Worm (Caenorhabditis elegans): ENCODE data around the gene Y49F6B.9.

Y49F6B.9 gene

ce11 chrII:3520988-3521850 lies 22.0 kb upstream of the Y49F6B.9 start, which contains the start of gene W09G10.9 (continued):
- TF ChIP-seq Y53F4B.3 (GFP tag; IDR thresholded peaks at IDR 0.05): peak; percentile 44; the same call in 1 of the 2 replicates
- TF ChIP-seq zim-3 (tag; optimal IDR thresholded peaks at IDR 0.05): no peak
- TF ChIP-seq K11D2.4 (GFP tag; IDR thresholded peaks at IDR 0.05): peak; percentile 84
- no peak for TF ChIP-seq T26A5.8 (tag; optimal IDR thresholded peaks at IDR 0.05)
- TF ChIP-seq egl-44 (GFP tag; IDR thresholded peaks at IDR 0.05): peak; percentile 81
- TF ChIP-seq nhr-27 (tag; optimal IDR thresholded peaks at IDR 0.05): no peak
- no peak for TF ChIP-seq Y53G8AR.9 (GFP tag; conservative IDR thresholded peaks at IDR 0.05)
- peak; percentile 12 for TF ChIP-seq nhr-80 (tag; optimal IDR thresholded peaks at IDR 0.05)
- TF ChIP-seq nfya-2 (GFP tag; IDR thresholded peaks at IDR 0.05): no peak
- peak; percentile 54 for TF ChIP-seq K12H6.12 (tag; optimal IDR thresholded peaks at IDR 0.05)
- TF ChIP-seq attf-3 (GFP tag; conservative IDR thresholded peaks at IDR 0.05): peak; percentile 72
- TF ChIP-seq B0019.2 (GFP tag; conservative IDR thresholded peaks at IDR 0.05): peak; percentile 70; the same call in 1 of the 2 replicates
- TF ChIP-seq tbx-9 (tag; optimal IDR thresholded peaks at IDR 0.05; ENCODE audit: borderline replicate concordance): no peak
- peak; percentile 18 for TF ChIP-seq B0035.1 (tag; optimal IDR thresholded peaks at IDR 0.05)
- TF ChIP-seq let-526 (GFP tag; IDR thresholded peaks at IDR 0.05): peak; percentile 58; the same call in 1 of the 2 replicates
- no peak for TF ChIP-seq him-1 (tag; optimal IDR thresholded peaks at IDR 0.05)
- no peak for TF ChIP-seq bed-2 (GFP tag; IDR thresholded peaks at IDR 0.05)
- TF ChIP-seq ceh-79 (tag; optimal IDR thresholded peaks at IDR 0.05): no peak
- TF ChIP-seq cebp-1 (GFP tag; IDR thresholded peaks at IDR 0.05): no peak
- peak; percentile 65 for TF ChIP-seq cebp-1 (tag; optimal IDR thresholded peaks at IDR 0.05)
- peak; percentile 91 for TF ChIP-seq dox-1 (GFP tag; IDR thresholded peaks at IDR 0.05)
- TF ChIP-seq ccch-3 (GFP tag; optimal IDR thresholded peaks at IDR 0.05): no peak
- TF ChIP-seq lsl-1 (GFP tag; optimal IDR thresholded peaks at IDR 0.05): peak; percentile 56
- no peak for TF ChIP-seq lsy-27 (tag; optimal IDR thresholded peaks at IDR 0.05; ENCODE audit: borderline replicate concordance, insufficient read depth)
- peak; percentile 81 for TF ChIP-seq lin-26 (GFP tag; IDR thresholded peaks at IDR 0.05)
- 0 out of 2 replicates have a peak, but pooled peaks have one; percentile 45 for TF ChIP-seq C06A6.2 (GFP tag; conservative IDR thresholded peaks at IDR 0.05)
- peak; percentile 64; the same call in 1 of the 2 replicates for TF ChIP-seq attf-6 (GFP tag; IDR thresholded peaks at IDR 0.05)
- TF ChIP-seq ama-1 (optimal IDR thresholded peaks at IDR 0.05): no peak
- peak in 1 of 2 experiments; percentile 44 for TF ChIP-seq ama-1 (GFP tag; optimal IDR thresholded peaks at IDR 0.05)
- no peak for TF ChIP-seq akir-1 (GFP tag; optimal IDR thresholded peaks at IDR 0.05)
- TF ChIP-seq D2030.7 (GFP tag; IDR thresholded peaks at IDR 0.05): peak; percentile 89
- TF ChIP-seq pbrm-1 (GFP tag; IDR thresholded peaks at IDR 0.05): peak; percentile 91
- peak; percentile 23 for TF ChIP-seq ztf-18 (tag; optimal IDR thresholded peaks at IDR 0.05)
- TF ChIP-seq mes-4 (tag; optimal IDR thresholded peaks at IDR 0.05): no peak
- no peak for TF ChIP-seq cebp-2 (GFP tag; IDR thresholded peaks at IDR 0.05)
- TF ChIP-seq mcd-1 (GFP tag; IDR thresholded peaks at IDR 0.05): peak; percentile 96
- TF ChIP-seq bed-1 (GFP tag; IDR thresholded peaks at IDR 0.05): no peak
- TF ChIP-seq ZK185.1 (tag; optimal IDR thresholded peaks at IDR 0.05; ENCODE audit: poor library complexity, severe bottlenecking): peak; percentile 71
- no peak for TF ChIP-seq T07F8.4 (tag; optimal IDR thresholded peaks at IDR 0.05)
- peak; percentile 14 for TF ChIP-seq chd-7 (tag; optimal IDR thresholded peaks at IDR 0.05)
- TF ChIP-seq efl-1 (GFP tag; optimal IDR thresholded peaks at IDR 0.05): no peak
- no peak for TF ChIP-seq nfya-1 (tag; optimal IDR thresholded peaks at IDR 0.05; ENCODE audit: borderline replicate concordance, insufficient read depth)
- TF ChIP-seq ceh-91 (GFP tag; IDR thresholded peaks at IDR 0.05): no peak
- no peak for TF ChIP-seq sptf-2 (GFP tag; optimal IDR thresholded peaks at IDR 0.05)
- no peak for TF ChIP-seq lin-35 (GFP tag; optimal IDR thresholded peaks at IDR 0.05)
- TF ChIP-seq nhr-90 (tag; optimal IDR thresholded peaks at IDR 0.05): peak; percentile 44
- peak; percentile 70 for TF ChIP-seq ceh-100 (GFP tag; IDR thresholded peaks at IDR 0.05)

Data from whole organism, young adult.